Fruit fly (Drosophila melanogaster) Kc167 (cell line): ENCODE data around the gene Acp76A.

ENCODE experiments used
- Myc ChIP-seq: fragments of >200 bp; optimal IDR thresholded peaks from 2 replicates; lab custom pipeline; 2017; ENCODE audit warnings: missing external identifiers
- Sin3A ChIP-seq: fragments of >200 bp; optimal IDR thresholded peaks from 2 replicates; lab custom pipeline; 2018; ENCODE audit warnings: missing external identifiers
- h ChIP-seq: fragments of >200 bp; optimal IDR thresholded peaks from 3 replicates; lab custom pipeline; 2018; ENCODE audit warnings: missing external identifiers
- insv ChIP-seq: fragments of >200 bp; optimal IDR thresholded peaks from 3 replicates; lab custom pipeline; 2018; ENCODE audit warnings: missing external identifiers
- psq ChIP-seq: fragments of >200 bp; optimal IDR thresholded peaks from 2 replicates; lab custom pipeline; 2017; ENCODE audit warnings: missing external identifiers
- ttk ChIP-seq: sonication (Bioruptor generic); optimal IDR thresholded peaks from 2 replicates; lab custom pipeline; 2017; ENCODE audit warnings: missing external identifiers

Gene Acp76A

dm6 chr3L:19046389-19047042, 5.3 kb downstream of the Acp76A start:
- TF ChIP-seq psq (lab: Kevin White, UChicago) (no peak), h (lab: Kevin White, UChicago) (no peak), ttk (lab: Kevin White, UChicago) (no peak), Sin3A (lab: Kevin White, UChicago) (no peak), insv (no peak), Myc (lab: Kevin White, UChicago) (no peak)

- no peak for TF ChIP-seq Sin3A (lab: Kevin White, UChicago)
Measured at dm6 chr3L:19045299-19046025, 6.4 kb downstream of the Acp76A start, which contains the start of gene nkd. Gene nkd (minus strand): TSS chr3L:19045449.

DNA sequence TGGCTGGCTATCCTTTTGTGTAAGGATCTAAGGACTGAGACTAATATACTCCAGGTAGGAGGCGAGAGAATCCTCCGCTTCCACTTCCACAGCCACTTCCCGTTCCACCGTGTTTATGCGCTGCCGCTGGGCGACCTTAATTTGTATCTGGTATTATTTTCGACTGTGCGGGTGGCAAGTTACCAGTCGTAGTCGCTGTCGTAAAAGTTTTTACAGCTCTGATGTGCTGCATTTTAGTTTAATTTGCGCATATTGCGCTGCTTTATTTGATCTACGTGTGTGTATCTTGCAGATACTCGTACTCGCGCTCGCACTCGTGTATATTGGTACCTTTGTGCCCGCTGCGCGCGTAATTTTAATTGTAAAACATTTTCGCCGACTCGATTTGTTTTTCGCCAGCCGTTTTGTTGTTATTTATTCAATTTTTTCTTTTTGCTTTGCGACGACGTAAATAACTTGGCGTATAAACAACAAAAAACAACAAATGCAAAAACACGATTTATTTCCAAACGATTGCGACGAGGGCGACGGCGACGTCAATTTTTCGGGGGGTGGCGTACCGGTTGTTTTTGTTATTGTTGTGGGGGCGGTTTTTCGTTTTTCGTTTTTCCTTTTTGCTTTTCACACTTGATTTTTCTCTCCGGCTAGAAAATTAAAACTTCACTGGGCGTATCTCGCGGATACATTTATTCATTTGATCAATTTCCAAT, 7.1 kb downstream of the Acp76A start:
- no peak for TF ChIP-seq psq (lab: Kevin White, UChicago)
- no peak for TF ChIP-seq insv
- TF ChIP-seq Sin3A (lab: Kevin White, UChicago), result no peak
- TF ChIP-seq ttk (lab: Kevin White, UChicago), result no peak
- TF ChIP-seq Myc (lab: Kevin White, UChicago), result no peak

DNA sequence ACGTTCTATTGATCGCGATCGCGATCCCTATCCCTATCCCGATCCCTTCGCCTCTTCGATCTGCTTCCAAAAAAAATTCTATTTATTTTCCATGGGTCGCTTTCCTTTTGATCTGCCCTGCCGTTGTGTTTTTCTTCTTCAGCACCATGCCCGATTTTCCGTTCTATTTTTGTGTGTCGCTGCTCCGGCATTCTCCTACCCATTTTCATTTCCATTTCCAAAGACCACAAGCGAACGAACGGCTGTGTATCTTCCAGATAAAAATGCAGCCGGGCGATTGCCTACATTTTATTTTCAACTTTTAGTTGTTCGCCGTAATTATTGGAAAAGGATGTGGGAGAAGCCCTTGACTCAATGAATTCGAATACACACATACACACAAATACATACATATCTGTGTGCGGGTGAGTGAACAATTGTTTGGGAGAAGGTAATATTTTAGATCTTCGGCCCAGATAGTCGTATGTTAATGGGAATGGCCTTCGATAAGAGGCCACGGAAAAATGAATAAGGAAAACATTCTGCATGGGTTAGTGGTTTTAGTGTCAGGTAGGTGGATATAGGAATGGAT, 8.3 kb downstream of the Acp76A start:
- no peak for TF ChIP-seq Myc (lab: Kevin White, UChicago)
- TF ChIP-seq insv, result no peak
- TF ChIP-seq Sin3A (lab: Kevin White, UChicago), result no peak
- no peak for TF ChIP-seq ttk (lab: Kevin White, UChicago)
- TF ChIP-seq h (lab: Kevin White, UChicago), result no peak
- no peak for TF ChIP-seq psq (lab: Kevin White, UChicago)

- TF ChIP-seq Sin3A (lab: Kevin White, UChicago) (no peak), psq (lab: Kevin White, UChicago) (no peak), insv (no peak), ttk (lab: Kevin White, UChicago) (no peak), h (lab: Kevin White, UChicago) (no peak), Myc (lab: Kevin White, UChicago) (no peak)
Measured at dm6 chr3L:19042501-19042900, 9.3 kb downstream of the Acp76A start.

dm6 chr3L:19041665-19042385, 10.0 kb downstream of the Acp76A start:
- TF ChIP-seq insv (no peak), h (lab: Kevin White, UChicago) (no peak), psq (lab: Kevin White, UChicago) (no peak), ttk (lab: Kevin White, UChicago) (no peak)

dm6 chr3L:19041161-19041560, 10.7 kb downstream of the Acp76A start:
- no peak for TF ChIP-seq h (lab: Kevin White, UChicago)
- TF ChIP-seq psq (lab: Kevin White, UChicago), result no peak
- TF ChIP-seq Sin3A (lab: Kevin White, UChicago), result no peak

- TF ChIP-seq insv (no peak), ttk (lab: Kevin White, UChicago) (no peak), Sin3A (lab: Kevin White, UChicago) (no peak), h (lab: Kevin White, UChicago) (no peak), Myc (lab: Kevin White, UChicago) (no peak), psq (lab: Kevin White, UChicago) (no peak)
Measured at dm6 chr3L:19040155-19040644, 11.6 kb downstream of the Acp76A start.

dm6 chr3L:19037051-19037450, 14.8 kb downstream of the Acp76A start:
- no peak for TF ChIP-seq h (lab: Kevin White, UChicago)
- TF ChIP-seq ttk (lab: Kevin White, UChicago), result no peak
- TF ChIP-seq Sin3A (lab: Kevin White, UChicago), result no peak
- no peak for TF ChIP-seq Myc (lab: Kevin White, UChicago)
- no peak for TF ChIP-seq psq (lab: Kevin White, UChicago)
- no peak for TF ChIP-seq insv

- TF ChIP-seq h (lab: Kevin White, UChicago), result no peak
- TF ChIP-seq Sin3A (lab: Kevin White, UChicago), result no peak
- no peak for TF ChIP-seq insv
- TF ChIP-seq psq (lab: Kevin White, UChicago), result no peak
Measured at dm6 chr3L:19036119-19036518, 15.7 kb downstream of the Acp76A start.
